Worm (Caenorhabditis elegans): ENCODE data around the gene spp-7.
A peak's percentile ranks its signal among the peaks of the same experiment; 100 is the strongest.

spp-7 gene

DNA sequence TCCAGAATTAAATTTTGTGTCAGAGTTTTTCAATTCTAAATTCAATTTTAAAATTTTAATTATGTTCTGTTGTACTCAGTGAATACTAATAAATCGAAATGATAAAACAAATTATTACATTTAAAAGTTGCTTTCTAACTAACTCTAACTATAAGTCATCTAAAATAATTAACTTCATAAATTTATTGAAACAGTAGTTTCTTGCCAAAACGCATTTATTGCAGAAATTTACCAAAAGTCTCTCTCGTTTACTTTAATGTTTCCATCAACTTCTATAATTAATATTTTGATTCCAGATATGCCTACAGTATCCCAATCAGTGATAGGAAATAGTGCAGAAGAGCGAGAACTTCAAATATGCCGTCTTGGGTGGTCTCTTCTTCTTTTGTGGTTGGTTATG is 15.0 kb downstream of the spp-7 start, which contains the start of gene ZK616.1:
Gene ZK616.1 (plus strand): TSS at position 301 of the 400 bp plus-strand sequence.
- TF ChIP-seq attf-5 (GFP tag; optimal IDR thresholded peaks at IDR 0.05) (no peak), hlh-26 (GFP tag; conservative IDR thresholded peaks at IDR 0.05) (no peak), egl-44 (GFP tag; IDR thresholded peaks at IDR 0.05) (no peak), attf-3 (GFP tag; conservative IDR thresholded peaks at IDR 0.05) (no peak), hmg-20 (GFP tag; IDR thresholded peaks at IDR 0.05) (no peak), lin-35 (GFP tag; optimal IDR thresholded peaks at IDR 0.05) (no peak), lin-26 (GFP tag; IDR thresholded peaks at IDR 0.05) (no peak), F49E8.2 (tag; optimal IDR thresholded peaks at IDR 0.05; ENCODE audit: insufficient read depth) (no peak), hsf-1 (GFP tag; IDR thresholded peaks at IDR 0.05) (no peak), F37B4.10 (GFP tag; IDR thresholded peaks at IDR 0.05) (no peak), Y79H2A.3 (GFP tag; conservative IDR thresholded peaks at IDR 0.05) (no peak), ceh-58 (GFP tag; IDR thresholded peaks at IDR 0.05) (no peak), madf-6 (GFP tag; IDR thresholded peaks at IDR 0.05) (no peak), madf-10 (tag; optimal IDR thresholded peaks at IDR 0.05) (no peak), ztf-25 (GFP tag; IDR thresholded peaks at IDR 0.05) (no peak), nhr-80 (tag; optimal IDR thresholded peaks at IDR 0.05) (no peak), F57C9.4 (tag; optimal IDR thresholded peaks at IDR 0.05) (no peak), tlf-1 (GFP tag; optimal IDR thresholded peaks at IDR 0.05) (no peak)

DNA sequence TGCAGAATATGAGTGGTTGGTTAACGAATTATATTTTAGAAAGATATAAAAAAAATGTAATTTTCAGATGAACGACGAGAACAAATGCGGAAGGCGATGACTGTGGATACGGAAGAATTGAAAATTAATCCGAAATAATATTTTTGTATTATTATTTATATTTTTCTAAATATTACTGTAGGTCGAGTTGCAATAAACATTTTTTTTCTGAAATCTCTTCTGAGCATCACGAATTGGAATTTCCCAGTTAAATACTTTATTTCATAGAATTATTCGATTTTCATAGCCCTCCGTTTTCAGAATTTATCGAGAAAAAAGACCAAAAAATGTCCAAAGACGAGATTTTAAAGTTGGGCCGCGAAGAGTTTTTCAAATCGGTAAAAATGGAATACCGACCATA is 18.1 kb downstream of the spp-7 start, which contains the start of gene ZK616.2:
Gene ZK616.2 (plus strand): TSS at position 301 of the 400 bp plus-strand sequence.
- no peak for TF ChIP-seq nhr-90 (tag; optimal IDR thresholded peaks at IDR 0.05)
- TF ChIP-seq F57C9.4 (tag; optimal IDR thresholded peaks at IDR 0.05), result no peak
- TF ChIP-seq athp-1 (tag; optimal IDR thresholded peaks at IDR 0.05), result no peak
- no peak for TF ChIP-seq unc-62 (GFP tag; optimal IDR thresholded peaks at IDR 0.05)
- no peak for TF ChIP-seq tbp1 (GFP tag; optimal IDR thresholded peaks at IDR 0.05)
- TF ChIP-seq nhr-120 (GFP tag; IDR thresholded peaks at IDR 0.05), result no peak
- no peak for TF ChIP-seq nhr-80 (tag; optimal IDR thresholded peaks at IDR 0.05)
- TF ChIP-seq egl-18 (GFP tag; IDR thresholded peaks at IDR 0.05), result no peak
- TF ChIP-seq F33H1.4 (GFP tag; IDR thresholded peaks at IDR 0.05), result no peak
- TF ChIP-seq aptf-3 (GFP tag; IDR thresholded peaks at IDR 0.05), result no peak
- no peak for TF ChIP-seq ztf-26 (tag; optimal IDR thresholded peaks at IDR 0.05)
- no peak for TF ChIP-seq C06A6.2 (GFP tag; conservative IDR thresholded peaks at IDR 0.05)
- no peak for TF ChIP-seq hmg-1.2 (GFP tag; IDR thresholded peaks at IDR 0.05)

DNA sequence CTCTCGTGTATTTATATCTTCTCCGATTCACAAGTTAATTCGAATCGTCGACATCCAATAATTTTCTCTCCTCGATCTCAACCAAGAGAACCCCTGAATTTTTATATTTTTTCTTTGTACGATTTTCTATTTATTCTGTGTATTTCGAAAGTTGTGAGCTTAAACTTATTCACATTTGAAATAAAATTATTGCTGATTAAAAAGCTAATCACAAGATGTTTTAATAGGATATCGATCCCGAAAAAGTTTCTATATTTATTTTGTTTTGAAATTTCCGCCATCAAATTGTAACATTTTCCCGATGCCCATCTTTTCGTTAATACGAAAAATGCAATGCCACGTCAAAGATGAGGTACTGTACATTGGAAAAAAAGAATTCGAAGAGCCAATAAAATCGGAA is 18.8 kb downstream of the spp-7 start, which contains the start of gene ZK616.3:
Gene ZK616.3 (plus strand): TSS at position 301 of the 400 bp plus-strand sequence.
- TF ChIP-seq nfyb-1 (GFP tag; IDR thresholded peaks at IDR 0.05), result no peak
- no peak for TF ChIP-seq unc-62 (GFP tag; optimal IDR thresholded peaks at IDR 0.05)
- TF ChIP-seq F57C9.4 (tag; optimal IDR thresholded peaks at IDR 0.05), result no peak
- TF ChIP-seq ztf-28 (GFP tag; IDR thresholded peaks at IDR 0.05), result no peak
- peak; percentile 10 for TF ChIP-seq snpc-4 (GFP tag; optimal IDR thresholded peaks at IDR 0.05)
- TF ChIP-seq snpc-4 (tag; optimal IDR thresholded peaks at IDR 0.05), result peak in 1 of 4 experiments; percentile 53
- no peak for TF ChIP-seq tlf-1 (GFP tag; optimal IDR thresholded peaks at IDR 0.05)
- no peak for TF ChIP-seq ceh-91 (GFP tag; IDR thresholded peaks at IDR 0.05)

DNA sequence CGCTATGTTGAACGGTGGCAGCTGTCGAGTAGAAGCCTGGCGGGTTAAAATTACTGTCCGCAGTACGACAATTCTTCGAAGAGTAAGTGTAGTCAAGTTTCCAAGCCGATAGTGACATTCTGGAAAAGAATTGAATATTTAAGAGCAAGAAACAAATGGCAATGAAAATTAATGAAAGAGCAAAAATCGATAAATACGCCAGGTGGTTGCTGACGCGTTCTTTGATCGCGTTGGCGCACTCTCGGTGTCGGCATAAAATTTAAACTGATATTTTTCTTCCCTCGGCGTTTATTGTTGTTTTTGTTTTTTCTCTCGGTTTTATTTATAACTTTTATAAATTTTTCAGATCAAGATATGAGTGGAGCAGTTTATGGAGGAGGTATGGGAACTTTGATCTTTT is 20.9 kb downstream of the spp-7 start, which contains the start of the genes perm-3 and swsn-6:
Gene perm-3 (minus strand): TSS at position 118 of the 400 bp plus-strand sequence.
Gene swsn-6 (plus strand): TSS at position 347 of the 400 bp plus-strand sequence.
- TF ChIP-seq ztf-18 (tag; optimal IDR thresholded peaks at IDR 0.05), result peak; percentile 96
- TF ChIP-seq unc-130 (GFP tag; optimal IDR thresholded peaks at IDR 0.05), result peak; percentile 14
- TF ChIP-seq zfh-2 (GFP tag; conservative IDR thresholded peaks at IDR 0.05), result no peak
- no peak for TF ChIP-seq rpc-1 (optimal IDR thresholded peaks at IDR 0.05)
- TF ChIP-seq rpc-1 (tag; optimal IDR thresholded peaks at IDR 0.05), result no peak
- TF ChIP-seq T26A5.8 (tag; optimal IDR thresholded peaks at IDR 0.05), result no peak
- no peak for TF ChIP-seq attf-6 (GFP tag; IDR thresholded peaks at IDR 0.05)
- peak in 1 of 2 experiments; percentile 8 for TF ChIP-seq let-607 (tag; optimal IDR thresholded peaks at IDR 0.05)
- TF ChIP-seq madf-8 (GFP tag; conservative IDR thresholded peaks at IDR 0.05), result no peak
- TF ChIP-seq rcor-1 (GFP tag; IDR thresholded peaks at IDR 0.05), result 0 out of 2 replicates have a peak, but pooled peaks have one; percentile 30
- TF ChIP-seq ztf-6 (GFP tag; IDR thresholded peaks at IDR 0.05), result no peak
- TF ChIP-seq F22D6.2 (tag; optimal IDR thresholded peaks at IDR 0.05), result no peak
- no peak for TF ChIP-seq attf-3 (GFP tag; conservative IDR thresholded peaks at IDR 0.05)
- no peak for TF ChIP-seq repo-1 (tag; optimal IDR thresholded peaks at IDR 0.05)

Data from whole organism, young adult.